Worm (Caenorhabditis elegans) whole organism, L3 larva: ENCODE data around the gene dnj-20.

Experiments used
- ZK546.5 ChIP-seq: sonication (generic microtip); optimal IDR thresholded peaks from 2 replicates; lab custom pipeline; 2017; ENCODE audit warnings: missing biosample characterization, missing genetic modification characterization
- aly-2 ChIP-seq: fragments of 150-350 bp; optimal IDR thresholded peaks from 2 replicates; lab custom pipeline; 2014; ENCODE audit warnings: missing biosample characterization, missing genetic modification characterization
- ama-1 ChIP-seq: fragments of 150-350 bp; optimal IDR thresholded peaks from 2 replicates; lab custom pipeline; 2018
- ceh-16 ChIP-seq: sonication (generic microtip); optimal IDR thresholded peaks from 2 replicates; lab custom pipeline; 2017; ENCODE audit warnings: missing biosample characterization, missing genetic modification characterization
- ceh-28 ChIP-seq: fragments of 150-350 bp; optimal IDR thresholded peaks from 2 replicates; lab custom pipeline; 2014; ENCODE audit warnings: missing biosample characterization, missing genetic modification reagents, missing genetic modification characterization
- ceh-82 ChIP-seq: fragments of 150-350 bp; optimal IDR thresholded peaks from 2 replicates; lab custom pipeline; 2014; ENCODE audit warnings: missing biosample characterization, missing genetic modification characterization
- ceh-9 ChIP-seq: sonication (generic microtip); optimal IDR thresholded peaks from 2 replicates; lab custom pipeline; 2018; ENCODE audit warnings: missing biosample characterization, missing genetic modification characterization
- daf-12 ChIP-seq: fragments of 150-350 bp; optimal IDR thresholded peaks from 2 replicates; lab custom pipeline; 2014; ENCODE audit warnings: missing biosample characterization, missing genetic modification reagents, missing genetic modification characterization
- egl-27 ChIP-seq: sonication (generic microtip); optimal IDR thresholded peaks from 4 replicates; lab custom pipeline; 2017; ENCODE audit warnings: missing biosample characterization, missing genetic modification reagents, missing genetic modification characterization
- egl-5 ChIP-seq: fragments of 150-350 bp; optimal IDR thresholded peaks from 2 replicates; lab custom pipeline; 2017; ENCODE audit warnings: missing biosample characterization, missing genetic modification reagents, missing genetic modification characterization, inconsistent platforms
- elt-1 ChIP-seq: fragments of 150-350 bp; optimal IDR thresholded peaks from 2 replicates; lab custom pipeline; 2014; ENCODE audit warnings: missing biosample characterization, missing genetic modification characterization
- elt-2 ChIP-seq: sonication (generic microtip); optimal IDR thresholded peaks from 2 replicates; lab custom pipeline; 2016; ENCODE audit warnings: missing genetic modification reagents, mild to moderate bottlenecking, missing genetic modification characterization, missing compliant biosample characterization
- elt-3 ChIP-seq, 3 experiments: fragments of 150-350 bp in 1 of 3; sonication (generic microtip) in 2 of 3; optimal IDR thresholded peaks; 2 replicates in 2 of 3; 4 replicates in 1 of 3; lab custom pipeline; 2014 to 2017; ENCODE audit warnings: missing biosample characterization in 3 of 3, missing genetic modification characterization in 3 of 3
- fkh-10 ChIP-seq: sonication (generic microtip); optimal IDR thresholded peaks from 2 replicates; lab custom pipeline; 2017; ENCODE audit warnings: missing biosample characterization, missing genetic modification reagents, missing genetic modification characterization
- fos-1 ChIP-seq: fragments of 150-350 bp; optimal IDR thresholded peaks from 2 replicates; lab custom pipeline; 2014; ENCODE audit warnings: missing biosample characterization, missing genetic modification characterization
- hmg-11 ChIP-seq: sonication (generic microtip); optimal IDR thresholded peaks from 2 replicates; lab custom pipeline; 2016; ENCODE audit warnings: missing genetic modification characterization, missing compliant biosample characterization
- jun-1 ChIP-seq: fragments of 150-350 bp; optimal IDR thresholded peaks from 2 replicates; lab custom pipeline; 2014; ENCODE audit warnings: missing biosample characterization, missing genetic modification reagents, missing genetic modification characterization
- lin-15B ChIP-seq: fragments of 150-350 bp; optimal IDR thresholded peaks from 2 replicates; lab custom pipeline; 2014; ENCODE audit warnings: missing biosample characterization, missing genetic modification characterization
- lsy-12 ChIP-seq: sonication (generic microtip); optimal IDR thresholded peaks from 2 replicates; lab custom pipeline; 2016; ENCODE audit warnings: mild to moderate bottlenecking, missing genetic modification characterization, missing compliant biosample characterization
- mdl-1 ChIP-seq: fragments of 150-350 bp; optimal IDR thresholded peaks from 2 replicates; lab custom pipeline; 2014; ENCODE audit warnings: missing biosample characterization, missing genetic modification characterization
- mml-1 ChIP-seq: fragments of 150-350 bp; sonication (generic microtip); optimal IDR thresholded peaks from 3 replicates; lab custom pipeline; 2014; ENCODE audit warnings: missing biosample characterization, missing genetic modification characterization
- nfya-1 ChIP-seq: sonication (generic microtip); optimal IDR thresholded peaks from 2 replicates; lab custom pipeline; 2017; ENCODE audit warnings: missing genetic modification characterization, mild to moderate bottlenecking, missing compliant biosample characterization, antibody characterized with exemption, moderate library complexity; ENCODE audit not compliant: insufficient read depth
- nhr-11 ChIP-seq: fragments of 150-350 bp; optimal IDR thresholded peaks from 2 replicates; lab custom pipeline; 2014; ENCODE audit warnings: missing biosample characterization, missing genetic modification characterization
- nhr-12 ChIP-seq: fragments of 150-350 bp; optimal IDR thresholded peaks from 2 replicates; lab custom pipeline; 2014; ENCODE audit warnings: missing biosample characterization, missing genetic modification characterization
- nhr-23 ChIP-seq: fragments of 150-350 bp; optimal IDR thresholded peaks from 2 replicates; lab custom pipeline; 2014; ENCODE audit warnings: missing biosample characterization, missing genetic modification reagents, missing genetic modification characterization
- nhr-237 ChIP-seq: fragments of 150-350 bp; optimal IDR thresholded peaks from 2 replicates; lab custom pipeline; 2014; ENCODE audit warnings: missing biosample characterization, missing genetic modification characterization
- nhr-25 ChIP-seq: sonication (generic microtip); optimal IDR thresholded peaks from 2 replicates; lab custom pipeline; 2017; ENCODE audit warnings: missing biosample characterization, missing genetic modification characterization
- nhr-28 ChIP-seq: fragments of 150-350 bp; optimal IDR thresholded peaks from 2 replicates; lab custom pipeline; 2014; ENCODE audit warnings: missing biosample characterization, missing genetic modification characterization
- nhr-43 ChIP-seq: sonication (generic microtip); optimal IDR thresholded peaks from 2 replicates; lab custom pipeline; 2016; ENCODE audit warnings: mild to moderate bottlenecking, missing genetic modification characterization, missing compliant biosample characterization; ENCODE audit not compliant: poor library complexity, severe bottlenecking
- nhr-67 ChIP-seq: fragments of 150-350 bp; optimal IDR thresholded peaks from 2 replicates; lab custom pipeline; 2014; ENCODE audit warnings: missing biosample characterization, missing genetic modification characterization
- nhr-76 ChIP-seq: fragments of 150-350 bp; sonication (generic microtip); optimal IDR thresholded peaks from 5 replicates; lab custom pipeline; 2014; ENCODE audit warnings: missing biosample characterization, missing genetic modification characterization
- pha-4 ChIP-seq: fragments of 150-350 bp; optimal IDR thresholded peaks from 2 replicates; lab custom pipeline; 2014; ENCODE audit warnings: missing biosample characterization, missing genetic modification reagents, missing genetic modification characterization
- pqm-1 ChIP-seq: fragments of 150-350 bp; optimal IDR thresholded peaks from 2 replicates; lab custom pipeline; 2017; ENCODE audit warnings: missing biosample characterization, missing genetic modification characterization, inconsistent platforms
- sea-2 ChIP-seq: fragments of 150-350 bp; sonication (generic microtip); optimal IDR thresholded peaks from 4 replicates; lab custom pipeline; 2014; ENCODE audit warnings: missing biosample characterization, missing genetic modification reagents, missing genetic modification characterization
- skn-1 ChIP-seq: fragments of 150-350 bp; optimal IDR thresholded peaks from 2 replicates; lab custom pipeline; 2014; ENCODE audit warnings: missing biosample characterization, missing genetic modification characterization
- snpc-4 ChIP-seq: fragments of 150-350 bp; optimal IDR thresholded peaks from 2 replicates; lab custom pipeline; 2014; ENCODE audit warnings: missing biosample characterization, missing genetic modification characterization
- tbx-2 ChIP-seq: sonication (generic microtip); optimal IDR thresholded peaks from 2 replicates; lab custom pipeline; 2016; ENCODE audit warnings: mild to moderate bottlenecking, missing genetic modification characterization, missing compliant biosample characterization
- unc-39 ChIP-seq: sonication (generic microtip); optimal IDR thresholded peaks from 4 replicates; lab custom pipeline; 2017; ENCODE audit warnings: missing biosample characterization, missing genetic modification characterization
- unc-62 ChIP-seq: fragments of 150-350 bp; sonication (generic microtip); optimal IDR thresholded peaks from 4 replicates; lab custom pipeline; 2014; ENCODE audit warnings: missing biosample characterization, missing genetic modification reagents, missing genetic modification characterization
- zag-1 ChIP-seq: fragments of 150-350 bp; optimal IDR thresholded peaks from 2 replicates; lab custom pipeline; 2014; ENCODE audit warnings: missing biosample characterization, missing genetic modification characterization
- ztf-11 ChIP-seq: fragments of 150-350 bp; optimal IDR thresholded peaks from 2 replicates; lab custom pipeline; 2014; ENCODE audit warnings: missing biosample characterization, missing genetic modification characterization

Gene dnj-20

ce11 chrII:9603419-9603818 lies 20.6 kb downstream of the dnj-20 start (continued):
- TF ChIP-seq zag-1 (tag; lab: Kevin White, UChicago), result no peak
- TF ChIP-seq nhr-237 (tag; lab: Kevin White, UChicago), result no peak
- no peak for TF ChIP-seq ZK546.5 (tag; lab: Kevin White, UChicago)
- TF ChIP-seq nhr-28 (tag; lab: Kevin White, UChicago), result no peak
- TF ChIP-seq ceh-82 (tag; lab: Kevin White, UChicago), result no peak
- TF ChIP-seq nhr-76, result peak; percentile 67
- TF ChIP-seq nhr-67 (tag; lab: Kevin White, UChicago), result no peak
- peak; percentile 10 for TF ChIP-seq daf-12
- no peak for TF ChIP-seq unc-39 (tag; lab: Kevin White, UChicago)
- TF ChIP-seq tbx-2 (tag; lab: Kevin White, UChicago), result peak; percentile 74

- no peak for TF ChIP-seq nhr-25 (tag; lab: Kevin White, UChicago)
- TF ChIP-seq ama-1 (lab: Kevin White, UChicago), result peak; percentile 12
- TF ChIP-seq ztf-11 (tag; lab: Kevin White, UChicago), result no peak
- TF ChIP-seq nhr-23 (tag; lab: Kevin White, UChicago), result peak; percentile 44
- no peak for TF ChIP-seq skn-1 (tag; lab: Kevin White, UChicago)
- TF ChIP-seq aly-2 (tag; lab: Kevin White, UChicago), result no peak
- no peak for TF ChIP-seq ceh-28 (tag; lab: Kevin White, UChicago)
- TF ChIP-seq elt-1 (tag; lab: Kevin White, UChicago), result no peak
- no peak for TF ChIP-seq mml-1 (tag; lab: Kevin White, UChicago)
- no peak for TF ChIP-seq ceh-9 (tag; lab: Kevin White, UChicago)
- no peak for TF ChIP-seq nhr-76
- no peak for TF ChIP-seq mdl-1 (tag; lab: Kevin White, UChicago)
- no peak for TF ChIP-seq pha-4 (tag; lab: Kevin White, UChicago)
- peak; percentile 34 for TF ChIP-seq nhr-11 (tag; lab: Kevin White, UChicago)
- TF ChIP-seq ZK546.5 (tag; lab: Kevin White, UChicago), result no peak
- TF ChIP-seq unc-39 (tag; lab: Kevin White, UChicago), result no peak
- TF ChIP-seq hmg-11 (tag; lab: Kevin White, UChicago), result no peak
- no peak for TF ChIP-seq zag-1 (tag; lab: Kevin White, UChicago)
- no peak for TF ChIP-seq unc-62 (GFP tag; lab: Kevin White, UChicago)
Measured at ce11 chrII:9602566-9602965, 21.4 kb downstream of the dnj-20 start.

- TF ChIP-seq fkh-10 (GFP tag; lab: Kevin White, UChicago) (no peak), nhr-25 (tag; lab: Kevin White, UChicago) (peak; percentile 69), pqm-1 (tag; lab: Kevin White, UChicago) (peak; percentile 45), mdl-1 (tag; lab: Kevin White, UChicago) (peak; percentile 40), nfya-1 (tag; lab: Kevin White, UChicago) (peak; percentile 26), nhr-11 (tag; lab: Kevin White, UChicago) (peak; percentile 79), jun-1 (tag; lab: Kevin White, UChicago) (peak; percentile 41), snpc-4 (tag; lab: Kevin White, UChicago) (no peak), aly-2 (tag; lab: Kevin White, UChicago) (no peak), ama-1 (lab: Kevin White, UChicago) (peak; percentile 77), elt-1 (tag; lab: Kevin White, UChicago) (peak; percentile 83), mml-1 (tag; lab: Kevin White, UChicago) (no peak), nhr-23 (tag; lab: Kevin White, UChicago) (peak; percentile 77), pha-4 (tag; lab: Kevin White, UChicago) (peak; percentile 16), nhr-43 (tag; lab: Kevin White, UChicago) (peak; percentile 68), elt-2 (tag; lab: Kevin White, UChicago) (peak; percentile 53)
Measured at ce11 chrII:9601679-9602078, 22.3 kb downstream of the dnj-20 start.

ce11 chrII:9601069-9601468 lies 22.9 kb downstream of the dnj-20 start:
- TF ChIP-seq pha-4 (tag; lab: Kevin White, UChicago) (peak; percentile 28), nhr-23 (tag; lab: Kevin White, UChicago) (peak; percentile 91), ceh-16 (tag; lab: Kevin White, UChicago) (no peak), ceh-28 (tag; lab: Kevin White, UChicago) (peak; percentile 24), lin-15B (no peak), fos-1 (tag; lab: Kevin White, UChicago) (no peak), nhr-25 (tag; lab: Kevin White, UChicago) (peak; percentile 91), egl-5 (no peak), elt-3 (tag; optimal IDR thresholded peaks at IDR 0.05; lab: Kevin White, UChicago) (no peak), nhr-11 (tag; lab: Kevin White, UChicago) (peak; percentile 71), jun-1 (tag; lab: Kevin White, UChicago) (peak; percentile 70), unc-62 (GFP tag; lab: Kevin White, UChicago) (peak; percentile 30), nhr-12 (tag; lab: Kevin White, UChicago) (no peak), tbx-2 (tag; lab: Kevin White, UChicago) (peak; percentile 33), sea-2 (GFP tag; lab: Kevin White, UChicago) (no peak), pqm-1 (tag; lab: Kevin White, UChicago) (peak; percentile 71), lsy-12 (tag; lab: Kevin White, UChicago) (peak; percentile 39), egl-27 (tag; lab: Kevin White, UChicago) (no peak), skn-1 (tag; lab: Kevin White, UChicago) (peak; percentile 2), nhr-43 (tag; lab: Kevin White, UChicago) (peak; percentile 80), aly-2 (tag; lab: Kevin White, UChicago) (no peak), daf-12 (no peak), elt-2 (tag; lab: Kevin White, UChicago) (peak; percentile 71), mdl-1 (tag; lab: Kevin White, UChicago) (peak; percentile 91), nfya-1 (tag; lab: Kevin White, UChicago) (peak; percentile 53), nhr-76 (no peak), ceh-82 (tag; lab: Kevin White, UChicago) (no peak), fkh-10 (GFP tag; lab: Kevin White, UChicago) (no peak), ama-1 (lab: Kevin White, UChicago) (peak; percentile 81)
